Fruit fly (Drosophila melanogaster): ENCODE measurements around the gene CG10492.

DNA sequence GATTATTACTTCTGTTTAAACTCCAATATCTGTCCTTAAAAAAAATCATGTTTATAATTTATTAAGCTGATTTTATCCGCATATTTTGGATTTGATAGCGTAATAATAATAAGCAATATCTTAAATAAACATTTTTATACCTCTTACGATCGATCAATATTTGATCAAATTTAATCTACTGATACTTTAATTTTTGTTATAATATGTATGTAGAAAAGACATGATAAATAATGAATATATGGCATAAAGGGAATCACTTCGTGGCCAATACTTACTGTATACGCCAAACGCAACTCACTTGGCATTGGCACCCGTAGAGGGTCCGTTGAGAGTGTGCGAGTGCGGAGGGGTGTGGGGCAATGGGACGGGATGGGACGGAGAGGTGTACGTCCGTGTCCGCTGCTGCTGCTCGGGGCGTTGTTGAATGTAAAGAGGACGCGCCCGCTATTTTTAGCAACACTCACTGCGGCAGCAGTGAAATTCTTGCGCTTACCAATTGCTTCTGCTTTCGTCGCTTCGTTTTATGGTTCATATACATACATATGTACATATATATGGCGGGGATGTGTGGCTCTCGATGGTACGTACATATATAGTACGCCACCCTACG, 17.7 kb upstream of the CG10492 start:
- no peak for TF ChIP-seq sv (GFP tag; optimal IDR thresholded peaks at IDR 0.05)
- TF ChIP-seq GATAd (GFP tag; optimal IDR thresholded peaks at IDR 0.05) = no peak
- TF ChIP-seq dsf (GFP tag; optimal IDR thresholded peaks at IDR 0.05; ENCODE audit: borderline replicate concordance) = no peak
- TF ChIP-seq sage (GFP tag; optimal IDR thresholded peaks at IDR 0.05) = no peak
- no peak for TF ChIP-seq dmrt93B (GFP tag; optimal IDR thresholded peaks at IDR 0.05)
- no peak for TF ChIP-seq ey (GFP tag; optimal IDR thresholded peaks at IDR 0.05)
- no peak for TF ChIP-seq pan (optimal IDR thresholded peaks at IDR 0.05)
- no peak for TF ChIP-seq Jra (GFP tag; optimal IDR thresholded peaks at IDR 0.05)

All from whole organism, wandering third instar larva.